Fruit fly (Drosophila melanogaster) whole organism, larva: Measurements from ENCODE around the gene NijB.

Experiments
- noc ChIP-seq: fragments of 200-800 bp; sonication (Bioruptor generic); optimal IDR thresholded peaks from 3 replicates; lab custom pipeline; 2019; ENCODE audit warnings: missing biosample characterization, mild to moderate bottlenecking, missing genetic modification characterization, moderate library complexity

NijB gene

DNA sequence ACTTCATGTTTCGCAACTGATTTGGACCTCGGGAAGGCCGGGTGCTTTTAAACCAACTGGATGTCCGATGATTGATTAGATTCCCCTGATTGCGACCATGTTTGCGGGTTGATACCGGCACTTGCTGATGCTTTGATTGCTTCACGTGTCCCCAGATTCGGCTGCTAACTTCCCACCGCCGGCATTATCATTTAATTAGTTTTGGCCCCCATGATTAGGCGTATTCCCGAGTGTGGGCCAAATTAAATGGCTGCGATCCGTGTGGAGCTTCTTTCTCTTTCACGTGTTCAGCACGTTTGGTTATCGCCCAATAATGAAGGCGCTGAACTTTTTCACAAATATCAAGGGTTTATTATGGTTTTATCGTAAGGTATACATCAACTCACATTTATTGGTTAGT is 29.9 kb downstream of the NijB start, which contains the start of gene CG3819:
Gene CG3819, minus strand, starts transcription at position 23 of the 400 bp plus-strand sequence.
- no peak for TF ChIP-seq noc (tag; lab: Kevin White, UChicago)

- no peak for TF ChIP-seq noc (tag; lab: Kevin White, UChicago)
Observed at dm6 chr3L:18924790-18925189, 32.6 kb downstream of the NijB start, which contains the start of gene CG43049. TSS of gene CG43049 (plus strand) at chr3L:18925090.
